Worm (Caenorhabditis elegans) whole organism, L4 larva: ENCODE data around the gene H38K22.7.

Experiments used
- D1046.2 ChIP-seq: fragments of 200-800 bp; sonication (Bioruptor generic); IDR thresholded peaks from 2 replicates; pipeline ENCODE4 v1.3.6; 2022; ENCODE audit warnings: missing genetic modification characterization, missing compliant biosample characterization
- F10B5.3 ChIP-seq: sonication (generic microtip); optimal IDR thresholded peaks from 2 replicates; lab custom pipeline; 2016; ENCODE audit warnings: mild to moderate bottlenecking, missing genetic modification characterization, missing compliant biosample characterization
- F37D6.2 ChIP-seq: sonication (generic microtip); optimal IDR thresholded peaks from 2 replicates; lab custom pipeline; 2016; ENCODE audit warnings: mild to moderate bottlenecking, missing genetic modification characterization, missing compliant biosample characterization
- T20F7.1 ChIP-seq: fragments of 200-800 bp; sonication (Bioruptor generic); optimal IDR thresholded peaks from 2 replicates; lab custom pipeline; 2018; ENCODE audit warnings: mild to moderate bottlenecking, missing genetic modification characterization, missing compliant biosample characterization
- aha-1 ChIP-seq: fragments of 150-350 bp; peaks from one replicate; lab custom pipeline; 2014; ENCODE audit warnings: missing biosample characterization, missing genetic modification characterization
- ceh-32 ChIP-seq: sonication (generic microtip); optimal IDR thresholded peaks from 2 replicates; lab custom pipeline; 2016; ENCODE audit warnings: mild to moderate bottlenecking, missing genetic modification characterization, missing compliant biosample characterization; ENCODE audit not compliant: poor library complexity
- ceh-44 ChIP-seq: fragments of 200-800 bp; sonication (Bioruptor generic); IDR thresholded peaks from 2 replicates; pipeline ENCODE4 v1.3.6; 2022; ENCODE audit warnings: missing genetic modification reagents, missing genetic modification characterization, missing compliant biosample characterization
- cey-2 ChIP-seq: sonication (generic microtip); optimal IDR thresholded peaks from 3 replicates; lab custom pipeline; 2017; ENCODE audit warnings: missing genetic modification characterization, mild to moderate bottlenecking, missing compliant biosample characterization, antibody characterized with exemption, borderline replicate concordance; ENCODE audit not compliant: insufficient read depth
- daf-12 ChIP-seq: fragments of 150-350 bp; optimal IDR thresholded peaks from 2 replicates; lab custom pipeline; 2014; ENCODE audit warnings: missing biosample characterization, missing genetic modification reagents, missing genetic modification characterization
- daf-8 ChIP-seq: fragments of 200-800 bp; sonication (Bioruptor generic); IDR thresholded peaks from 2 replicates; pipeline ENCODE4 v1.3.6; 2022; ENCODE audit warnings: missing genetic modification characterization, missing compliant biosample characterization
- dve-1 ChIP-seq: sonication (generic microtip); optimal IDR thresholded peaks from 2 replicates; lab custom pipeline; 2017; ENCODE audit warnings: antibody characterized with exemption, mild to moderate bottlenecking, missing genetic modification characterization, missing compliant biosample characterization; ENCODE audit not compliant: insufficient read depth
- egl-27 ChIP-seq: sonication (generic microtip); optimal IDR thresholded peaks from 3 replicates; lab custom pipeline; 2017; ENCODE audit warnings: missing biosample characterization, missing genetic modification reagents, missing genetic modification characterization
- egl-43 ChIP-seq: fragments of 200-800 bp; sonication (Bioruptor generic); IDR thresholded peaks from 2 replicates; pipeline ENCODE4 v1.3.6; 2022; ENCODE audit warnings: missing genetic modification reagents, missing genetic modification characterization, missing compliant biosample characterization
- fkh-10 ChIP-seq: fragments of 150-350 bp; optimal IDR thresholded peaks from 2 replicates; lab custom pipeline; 2014; ENCODE audit warnings: missing biosample characterization, missing genetic modification reagents, missing genetic modification characterization
- fos-1 ChIP-seq: fragments of 150-350 bp; optimal IDR thresholded peaks from 2 replicates; lab custom pipeline; 2014; ENCODE audit warnings: missing biosample characterization, missing genetic modification characterization
- hlh-11 ChIP-seq: fragments of 200-800 bp; sonication (Bioruptor generic); optimal IDR thresholded peaks from 2 replicates; lab custom pipeline; 2018; ENCODE audit warnings: mild to moderate bottlenecking, missing genetic modification characterization, missing compliant biosample characterization
- hlh-30 ChIP-seq: sonication (generic microtip); optimal IDR thresholded peaks from 2 replicates; lab custom pipeline; 2017; ENCODE audit warnings: antibody characterized with exemption, mild to moderate bottlenecking, missing genetic modification characterization, missing compliant biosample characterization; ENCODE audit not compliant: insufficient read depth
- hmg-1.1 ChIP-seq: fragments of 200-800 bp; sonication (Bioruptor generic); IDR thresholded peaks from 2 replicates; pipeline ENCODE4 v1.3.6; 2022; ENCODE audit warnings: missing genetic modification reagents, missing genetic modification characterization, missing compliant biosample characterization
- jun-1 ChIP-seq: fragments of 150-350 bp; optimal IDR thresholded peaks from 2 replicates; lab custom pipeline; 2014; ENCODE audit warnings: missing biosample characterization, missing genetic modification reagents, missing genetic modification characterization
- lim-7 ChIP-seq: fragments of 200-800 bp; sonication (Bioruptor generic); IDR thresholded peaks from 2 replicates; pipeline ENCODE4 v1.3.6; 2022; ENCODE audit warnings: missing genetic modification characterization, missing compliant biosample characterization
- lin-13 ChIP-seq: fragments of 150-350 bp; optimal IDR thresholded peaks from 2 replicates; lab custom pipeline; 2014; ENCODE audit warnings: missing biosample characterization, missing genetic modification reagents, missing genetic modification characterization
- lin-39 ChIP-seq: fragments of 150-350 bp; optimal IDR thresholded peaks from 2 replicates; lab custom pipeline; 2014; ENCODE audit warnings: missing biosample characterization, missing genetic modification reagents, missing genetic modification characterization
- lsy-2 ChIP-seq, 2 experiments: fragments of 150-350 bp in 1 of 2; sonication (generic microtip) in 1 of 2; optimal IDR thresholded peaks; 2 replicates each; lab custom pipeline; 2014 to 2017; ENCODE audit warnings: missing biosample characterization in 2 of 2, missing genetic modification characterization in 2 of 2
- madf-9 ChIP-seq: fragments of 200-800 bp; sonication (Bioruptor generic); conservative IDR thresholded peaks from 2 replicates; pipeline ENCODE4 v1.3.6; 2022; ENCODE audit warnings: missing genetic modification reagents, missing genetic modification characterization, missing compliant biosample characterization
- mdt-29 ChIP-seq: fragments of 200-800 bp; sonication (Bioruptor generic); IDR thresholded peaks from 2 replicates; pipeline ENCODE4 v1.3.6; 2022; ENCODE audit warnings: missing genetic modification reagents, missing genetic modification characterization, missing compliant biosample characterization
- mep-1 ChIP-seq: fragments of 150-350 bp; sonication (generic microtip); optimal IDR thresholded peaks from 3 replicates; lab custom pipeline; 2014; ENCODE audit warnings: missing biosample characterization, missing genetic modification characterization
- mxl-3 ChIP-seq: fragments of 200-800 bp; sonication (Bioruptor generic); optimal IDR thresholded peaks from 2 replicates; lab custom pipeline; 2018; ENCODE audit warnings: mild to moderate bottlenecking, missing genetic modification characterization, missing compliant biosample characterization
- nhr-102 ChIP-seq: sonication (generic microtip); optimal IDR thresholded peaks from 2 replicates; lab custom pipeline; 2016; ENCODE audit warnings: mild to moderate bottlenecking, missing genetic modification characterization, moderate library complexity, missing compliant biosample characterization
- nhr-237 ChIP-seq: sonication (generic microtip); optimal IDR thresholded peaks from 2 replicates; lab custom pipeline; 2017; ENCODE audit warnings: missing biosample characterization, missing genetic modification characterization
- nhr-25 ChIP-seq: sonication (generic microtip); optimal IDR thresholded peaks from 2 replicates; lab custom pipeline; 2017; ENCODE audit warnings: missing genetic modification characterization, mild to moderate bottlenecking, missing compliant biosample characterization, antibody characterized with exemption, moderate library complexity, borderline replicate concordance; ENCODE audit not compliant: insufficient read depth
- nhr-41 ChIP-seq: fragments of 200-800 bp; sonication (Bioruptor generic); IDR thresholded peaks from 2 replicates; pipeline ENCODE4 v1.3.6; 2022; ENCODE audit warnings: missing genetic modification reagents, missing genetic modification characterization, missing compliant biosample characterization
- nhr-6 ChIP-seq: fragments of 150-350 bp; optimal IDR thresholded peaks from 2 replicates; lab custom pipeline; 2014; ENCODE audit warnings: missing biosample characterization, missing genetic modification characterization
- nhr-76 ChIP-seq: fragments of 150-350 bp; optimal IDR thresholded peaks from 2 replicates; lab custom pipeline; 2014; ENCODE audit warnings: missing biosample characterization, missing genetic modification characterization
- pha-4 ChIP-seq, 2 experiments: fragments of 150-350 bp in 1 of 2; fragments of 200-800 bp in 1 of 2; sonication (Bioruptor generic) in 1 of 2; IDR thresholded peaks in 1 of 2; optimal IDR thresholded peaks in 1 of 2; 2 replicates each; pipeline versions ENCODE4 v1.3.6 to Lab custom; 2014 to 2022; ENCODE audit warnings: missing genetic modification characterization in 2 of 2, missing genetic modification reagents in 2 of 2, missing biosample characterization in 1 of 2, missing compliant biosample characterization in 1 of 2
- php-3 ChIP-seq: fragments of 200-800 bp; sonication (Bioruptor generic); IDR thresholded peaks from 2 replicates; pipeline ENCODE4 v1.3.6; 2022; ENCODE audit warnings: missing genetic modification reagents, missing genetic modification characterization, missing compliant biosample characterization
- rbr-2 ChIP-seq: sonication (generic microtip); optimal IDR thresholded peaks from 2 replicates; lab custom pipeline; 2016; ENCODE audit warnings: missing genotype, missing genetic modification characterization, missing compliant biosample characterization
- sdz-12 ChIP-seq: fragments of 200-800 bp; sonication (Bioruptor generic); optimal IDR thresholded peaks from 2 replicates; lab custom pipeline; 2018; ENCODE audit warnings: mild to moderate bottlenecking, missing genetic modification characterization, missing compliant biosample characterization
- set-16 ChIP-seq: fragments of 200-800 bp; sonication (Bioruptor generic); IDR thresholded peaks from 2 replicates; pipeline ENCODE4 v1.3.6; 2022; ENCODE audit warnings: missing genetic modification reagents, missing genetic modification characterization, missing compliant biosample characterization
- spr-1 ChIP-seq: sonication (generic microtip); optimal IDR thresholded peaks from 2 replicates; lab custom pipeline; 2016; ENCODE audit warnings: mild to moderate bottlenecking, missing genetic modification characterization, missing compliant biosample characterization
- tra-1 ChIP-seq: fragments of 200-800 bp; sonication (Bioruptor generic); IDR thresholded peaks from 2 replicates; pipeline ENCODE4 v1.3.6; 2022; ENCODE audit warnings: missing genetic modification reagents, missing genetic modification characterization, missing compliant biosample characterization
- unc-130 ChIP-seq: sonication (generic microtip); optimal IDR thresholded peaks from 2 replicates; lab custom pipeline; 2016; ENCODE audit warnings: missing genetic modification reagents, missing genetic modification characterization, missing compliant biosample characterization
- unc-62 ChIP-seq, 3 experiments: fragments of 150-350 bp in 1 of 3; sonication (generic microtip); optimal IDR thresholded peaks in 2 of 3; peaks in 1 of 3; 1 replicate in 1 of 3; 2 replicates in 2 of 3; lab custom pipeline; 2014 to 2017; ENCODE audit warnings: missing biosample characterization in 3 of 3, missing genetic modification characterization in 3 of 3, missing genetic modification reagents in 3 of 3, missing genotype in 1 of 3
- zag-1 ChIP-seq: fragments of 150-350 bp; optimal IDR thresholded peaks from 2 replicates; lab custom pipeline; 2014; ENCODE audit warnings: missing biosample characterization, missing genetic modification characterization
- ztf-7 ChIP-seq: fragments of 150-350 bp; optimal IDR thresholded peaks from 2 replicates; lab custom pipeline; 2014; ENCODE audit warnings: missing biosample characterization, missing genetic modification characterization

The H38K22.7 gene

DNA sequence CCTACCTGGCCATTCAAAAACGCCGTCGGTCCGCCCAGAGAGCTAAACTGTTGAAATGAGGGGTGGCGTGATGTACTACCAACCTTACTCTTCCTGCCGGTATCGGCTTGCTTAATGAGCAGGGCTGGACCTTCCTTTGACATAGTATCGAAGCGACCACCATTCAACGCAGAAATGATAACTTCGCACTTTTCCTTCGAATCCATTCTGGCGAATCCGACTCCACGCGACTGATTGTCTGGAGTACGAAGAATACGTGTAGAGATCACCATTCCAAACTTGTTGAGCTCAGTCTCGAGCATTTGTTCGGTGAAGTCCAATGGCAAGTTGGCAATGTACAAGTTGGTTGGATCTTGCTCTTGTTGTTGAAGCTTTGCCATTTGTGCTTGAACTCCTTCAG, 43.3 kb upstream of the H38K22.7 start:
- TF ChIP-seq ceh-44 (GFP tag; lab: Robert Waterston, UW), result no peak
- TF ChIP-seq jun-1 (tag; lab: Kevin White, UChicago), result no peak
- TF ChIP-seq egl-43 (GFP tag; lab: Robert Waterston, UW), result peak; percentile 16; the same call in 1 of the 2 replicates
- no peak for TF ChIP-seq D1046.2 (GFP tag; lab: Robert Waterston, UW)
- no peak for TF ChIP-seq cey-2
- peak in 1 of 2 experiments; percentile 47 for TF ChIP-seq unc-62 (GFP tag; optimal IDR thresholded peaks at IDR 0.05 in 1 of 2; lab: Kevin White, UChicago)
- TF ChIP-seq unc-62 (tag; optimal IDR thresholded peaks at IDR 0.05; lab: Kevin White, UChicago), result no peak
- no peak for TF ChIP-seq unc-130
- TF ChIP-seq, all 104 proteins: peak for 2

DNA sequence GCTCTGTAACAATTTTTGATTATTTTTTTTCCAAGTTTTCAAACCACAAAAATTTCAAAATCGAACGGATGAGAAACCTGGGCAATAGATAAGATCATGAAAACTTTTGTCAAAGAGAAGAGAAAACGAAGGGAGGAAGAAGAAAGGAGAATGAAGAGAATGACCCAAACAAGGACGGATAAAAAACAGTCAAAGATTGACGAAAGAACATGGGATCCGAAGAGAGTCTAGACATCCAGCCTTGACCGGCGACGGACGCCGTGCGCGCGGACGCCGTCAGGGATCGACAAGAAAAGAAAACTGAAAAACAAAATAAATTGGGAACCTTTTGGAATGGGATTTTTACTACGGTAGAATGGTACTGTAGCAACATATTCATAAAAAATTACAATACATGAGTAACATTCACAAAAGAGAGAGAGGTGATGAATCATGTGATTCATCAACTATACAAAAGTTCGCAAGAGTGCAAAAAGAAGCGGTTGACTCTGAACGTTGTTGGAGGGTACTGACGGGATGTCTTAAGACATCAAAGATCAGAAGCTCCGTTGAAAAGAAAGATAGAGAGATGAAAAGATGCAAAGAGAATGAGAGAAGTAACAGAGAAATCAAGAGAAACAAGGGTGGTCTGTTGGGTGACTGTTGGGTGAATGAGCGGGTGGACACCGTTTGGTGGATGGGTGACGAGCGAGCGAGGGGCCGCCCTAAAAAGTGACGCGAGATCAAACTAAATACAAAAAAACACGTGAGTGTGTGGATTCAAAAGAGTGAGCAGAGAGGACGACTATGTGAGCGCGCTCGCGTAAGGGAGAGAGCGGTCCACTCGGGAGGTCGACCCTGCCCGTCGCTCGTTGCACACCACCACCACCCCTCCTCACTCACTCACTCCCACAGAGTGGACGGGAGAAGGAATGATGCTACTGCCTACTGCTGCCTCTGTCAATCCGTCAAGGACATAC, 41.0 kb upstream of the H38K22.7 start, which contains the start of gene sup-26:
TSS of gene sup-26 (minus strand) at position 10 of the 959 bp plus-strand sequence.
- TF ChIP-seq daf-12 (tag; lab: Kevin White, UChicago), result no peak
- no peak for TF ChIP-seq tra-1 (GFP tag; lab: Robert Waterston, UW)
- TF ChIP-seq mxl-3 (GFP tag; lab: Kevin White, UChicago), result no peak
- TF ChIP-seq F37D6.2, result no peak
- TF ChIP-seq lin-39 (tag; lab: Kevin White, UChicago), result no peak
- TF ChIP-seq dve-1 (tag; lab: Kevin White, UChicago), result peak; percentile 5
- TF ChIP-seq nhr-25 (tag; lab: Kevin White, UChicago), result peak; percentile 15
- peak; percentile 90 for TF ChIP-seq aha-1 (tag; lab: Kevin White, UChicago)
- no peak for TF ChIP-seq ceh-44 (GFP tag; lab: Robert Waterston, UW)
- TF ChIP-seq hmg-1.1, result no peak; the same call in none of the 2 replicates
- TF ChIP-seq madf-9 (GFP tag; lab: Robert Waterston, UW), result no peak
- peak; percentile 20 for TF ChIP-seq sdz-12 (GFP tag; lab: Kevin White, UChicago)
- no peak for TF ChIP-seq ceh-32
- no peak for TF ChIP-seq pha-4 (GFP tag; IDR thresholded peaks at IDR 0.05; lab: Robert Waterston, UW)
- TF ChIP-seq pha-4 (tag; optimal IDR thresholded peaks at IDR 0.05; lab: Kevin White, UChicago), result peak; percentile 32
- TF ChIP-seq unc-62 (GFP tag; optimal IDR thresholded peaks at IDR 0.05 in 1 of 2; lab: Kevin White, UChicago), result peak in 1 of 2 experiments; percentile 57
- TF ChIP-seq unc-62 (tag; optimal IDR thresholded peaks at IDR 0.05; lab: Kevin White, UChicago), result no peak
- no peak for TF ChIP-seq nhr-76
- no peak for TF ChIP-seq php-3 (GFP tag; lab: Robert Waterston, UW)
- no peak for TF ChIP-seq T20F7.1 (GFP tag; lab: Kevin White, UChicago)
- TF ChIP-seq cey-2, result no peak
- TF ChIP-seq daf-8 (GFP tag; lab: Robert Waterston, UW), result no peak
- TF ChIP-seq set-16 (GFP tag; lab: Robert Waterston, UW), result peak; percentile 87
- TF ChIP-seq nhr-237 (tag; lab: Kevin White, UChicago), result no peak
- TF ChIP-seq nhr-102 (tag; lab: Kevin White, UChicago), result no peak
- no peak for TF ChIP-seq jun-1 (tag; lab: Kevin White, UChicago)
- no peak for TF ChIP-seq lin-13 (GFP tag; lab: Kevin White, UChicago)
- TF ChIP-seq lsy-2 (tag; optimal IDR thresholded peaks at IDR 0.05; lab: Kevin White, UChicago), result peak in 1 of 2 experiments; percentile 61
- TF ChIP-seq hlh-11 (tag; lab: Kevin White, UChicago), result peak; percentile 41
- no peak for TF ChIP-seq mdt-29 (GFP tag; lab: Robert Waterston, UW)
- TF ChIP-seq zag-1, result no peak
- peak; percentile 32 for TF ChIP-seq rbr-2 (tag; lab: Kevin White, UChicago)
- TF ChIP-seq mep-1, result no peak
- no peak for TF ChIP-seq lim-7 (GFP tag; lab: Robert Waterston, UW)
- TF ChIP-seq F10B5.3, result peak; percentile 29
- no peak for TF ChIP-seq ztf-7 (tag; lab: Kevin White, UChicago)
- TF ChIP-seq nhr-41 (GFP tag; lab: Robert Waterston, UW), result no peak
- peak; percentile 47 for TF ChIP-seq hlh-30 (tag; lab: Kevin White, UChicago)
- no peak for TF ChIP-seq spr-1 (tag; lab: Kevin White, UChicago)
- no peak for TF ChIP-seq fos-1 (tag; lab: Kevin White, UChicago)
- no peak for TF ChIP-seq egl-43 (GFP tag; lab: Robert Waterston, UW)
- peak; percentile 90 for TF ChIP-seq nhr-6 (tag; lab: Kevin White, UChicago)
- TF ChIP-seq fkh-10 (GFP tag; lab: Kevin White, UChicago), result no peak
- no peak for TF ChIP-seq egl-27 (tag; lab: Kevin White, UChicago)
